Fruit fly (Drosophila melanogaster): Measurements from ENCODE around the gene CG14106.
A peak's percentile ranks its signal among the peaks of the same experiment; 100 is the strongest.

Gene CG14106

DNA sequence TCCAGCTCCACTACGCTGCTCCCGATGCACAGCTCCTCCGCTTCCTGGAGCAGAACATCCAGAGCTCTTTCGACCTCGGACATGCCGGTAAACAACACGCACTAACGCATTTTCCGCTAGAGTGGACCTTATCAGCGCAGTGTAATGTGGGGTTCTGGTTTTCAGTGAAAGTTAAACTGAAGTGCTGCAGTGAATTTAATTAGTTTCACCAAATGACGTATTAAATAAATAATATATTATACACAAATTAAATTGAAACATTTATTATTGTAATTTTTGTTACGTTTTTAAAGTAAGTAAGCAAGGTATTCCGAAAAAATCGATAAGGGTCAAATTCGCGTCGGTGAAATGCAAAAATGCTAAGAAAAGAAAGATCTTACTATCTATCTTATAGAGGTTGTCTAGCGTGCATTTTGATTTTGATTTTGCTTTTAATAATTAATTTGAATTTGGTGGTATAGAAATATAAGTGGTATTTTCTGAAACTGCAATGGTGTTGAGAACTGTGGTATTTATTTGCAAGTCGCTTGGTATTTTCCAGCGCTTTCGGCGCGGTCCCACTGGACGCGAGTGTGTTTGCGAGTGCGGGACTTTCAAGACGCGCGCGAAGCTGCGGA is 24.8 kb upstream of the CG14106 start, which contains the start of the genes JMJD7 and CG10738:
Gene JMJD7, minus strand, starts transcription at position 107 of the 617 bp plus-strand sequence.
Gene CG10738, plus strand, starts transcription at position 594 of the 617 bp plus-strand sequence.
- TF ChIP-seq CG8159 (tag; optimal IDR thresholded peaks at IDR 0.05) (peak; percentile 99), CG34367 (tag; optimal IDR thresholded peaks at IDR 0.05) (no peak), Pif1A (GFP tag; optimal IDR thresholded peaks at IDR 0.05) (peak; percentile 80), CG10348 (GFP tag; IDR thresholded peaks at IDR 0.05) (no peak), gl (tag; optimal IDR thresholded peaks at IDR 0.05) (no peak), CG17806 (tag; optimal IDR thresholded peaks at IDR 0.05) (peak; percentile 28), D1 (tag; optimal IDR thresholded peaks at IDR 0.05) (peak; percentile 22), Ets98B (GFP tag; IDR thresholded peaks at IDR 0.05) (peak; percentile 81), Pif1B (GFP tag; optimal IDR thresholded peaks at IDR 0.05) (peak; percentile 62), CG15710 (tag; optimal IDR thresholded peaks at IDR 0.05) (peak; percentile 18), rn (GFP tag; IDR thresholded peaks at IDR 0.05) (peak; percentile 52), CG9948 (tag; optimal IDR thresholded peaks at IDR 0.05) (peak; percentile 5), CG12605 (GFP tag; IDR thresholded peaks at IDR 0.05) (peak; percentile 79), CG32121 (GFP tag; IDR thresholded peaks at IDR 0.05) (peak; percentile 54), CG8301 (tag; optimal IDR thresholded peaks at IDR 0.05) (peak; percentile 57), CG4496 (GFP tag; IDR thresholded peaks at IDR 0.05) (peak; percentile 85), fd96Ca (GFP tag; IDR thresholded peaks at IDR 0.05) (peak; percentile 72; the same call in 2 of the 3 replicates), Snoo (tag; optimal IDR thresholded peaks at IDR 0.05) (peak; percentile 1), EcR (GFP tag; optimal IDR thresholded peaks at IDR 0.05) (no peak), CG13204 (GFP tag; optimal IDR thresholded peaks at IDR 0.05) (no peak), CG14655 (GFP tag; optimal IDR thresholded peaks at IDR 0.05) (peak; percentile 60)

dm6 chr3L:13442400-13442799 is 16.9 kb upstream of the CG14106 start, which contains the start of gene cmb:
cmb (plus strand) TSS chr3L:13442594.
- TF ChIP-seq fd96Ca (GFP tag; IDR thresholded peaks at IDR 0.05) (peak; percentile 93), Pif1B (GFP tag; optimal IDR thresholded peaks at IDR 0.05) (peak; percentile 84), CG34367 (tag; optimal IDR thresholded peaks at IDR 0.05) (peak; percentile 92), Pif1A (GFP tag; optimal IDR thresholded peaks at IDR 0.05) (peak; percentile 87), CG13204 (GFP tag; optimal IDR thresholded peaks at IDR 0.05) (peak; percentile 86), CG14655 (GFP tag; optimal IDR thresholded peaks at IDR 0.05) (peak; percentile 93), D1 (tag; optimal IDR thresholded peaks at IDR 0.05) (peak; percentile 62), EcR (GFP tag; optimal IDR thresholded peaks at IDR 0.05) (peak; percentile 23), CG8301 (tag; optimal IDR thresholded peaks at IDR 0.05) (peak; percentile 85), CG10348 (GFP tag; IDR thresholded peaks at IDR 0.05) (no peak), Ets98B (GFP tag; IDR thresholded peaks at IDR 0.05) (peak; percentile 93), CG15710 (tag; optimal IDR thresholded peaks at IDR 0.05) (peak; percentile 85), CG32121 (GFP tag; IDR thresholded peaks at IDR 0.05) (peak; percentile 93), CG12605 (GFP tag; IDR thresholded peaks at IDR 0.05) (peak; percentile 97), rn (GFP tag; IDR thresholded peaks at IDR 0.05) (peak; percentile 89), Snoo (tag; optimal IDR thresholded peaks at IDR 0.05) (peak; percentile 72), gl (tag; optimal IDR thresholded peaks at IDR 0.05) (peak; percentile 94), CG9948 (tag; optimal IDR thresholded peaks at IDR 0.05) (peak; percentile 80), CG8159 (tag; optimal IDR thresholded peaks at IDR 0.05) (peak; percentile 89), CG4496 (GFP tag; IDR thresholded peaks at IDR 0.05) (peak; percentile 97), CG17806 (tag; optimal IDR thresholded peaks at IDR 0.05) (peak; percentile 81)

dm6 chr3L:13440370-13440960 is 15.0 kb upstream of the CG14106 start, which contains the start of the genes CG10140 and CG14109:
CG10140 (minus strand) TSS chr3L:13440470.
CG14109 (plus strand) TSS chr3L:13440910.
- no peak for TF ChIP-seq CG15710 (tag; optimal IDR thresholded peaks at IDR 0.05)

- TF ChIP-seq D1 (tag; optimal IDR thresholded peaks at IDR 0.05) (no peak), CG14655 (GFP tag; optimal IDR thresholded peaks at IDR 0.05) (no peak), Ets98B (GFP tag; IDR thresholded peaks at IDR 0.05) (no peak), CG17806 (tag; optimal IDR thresholded peaks at IDR 0.05) (no peak), Snoo (tag; optimal IDR thresholded peaks at IDR 0.05) (no peak), CG15710 (tag; optimal IDR thresholded peaks at IDR 0.05) (no peak), CG10348 (GFP tag; IDR thresholded peaks at IDR 0.05) (no peak), CG13204 (GFP tag; optimal IDR thresholded peaks at IDR 0.05) (no peak), CG8301 (tag; optimal IDR thresholded peaks at IDR 0.05) (no peak), Pif1B (GFP tag; optimal IDR thresholded peaks at IDR 0.05) (no peak), gl (tag; optimal IDR thresholded peaks at IDR 0.05) (no peak), CG4496 (GFP tag; IDR thresholded peaks at IDR 0.05) (no peak), CG9948 (tag; optimal IDR thresholded peaks at IDR 0.05) (no peak), CG8159 (tag; optimal IDR thresholded peaks at IDR 0.05) (no peak), CG12605 (GFP tag; IDR thresholded peaks at IDR 0.05) (no peak)
Observed at dm6 chr3L:13437654-13438053, 12.2 kb upstream of the CG14106 start, which contains the start of gene CG10725. CG10725 (plus strand) TSS chr3L:13437954.

DNA sequence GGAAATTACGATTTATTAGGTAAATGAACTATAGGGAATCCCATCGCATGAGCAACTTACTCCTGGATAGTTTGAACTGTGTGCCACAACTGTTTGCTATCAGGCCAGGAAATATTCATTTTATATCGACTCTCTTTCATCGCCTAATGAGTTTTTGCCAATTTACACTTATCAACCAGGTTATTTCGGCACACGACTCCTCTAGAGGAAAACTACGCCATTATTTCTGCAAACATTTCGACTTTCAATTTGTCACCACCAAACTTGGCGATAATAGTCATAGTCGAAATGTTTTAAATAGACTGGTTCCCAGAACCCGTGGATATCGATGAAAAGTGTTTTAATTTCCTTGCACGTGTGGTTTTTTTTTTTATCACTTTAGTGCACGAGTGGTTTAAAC is 11.6 kb upstream of the CG14106 start, which contains the start of gene CG10154:
Gene CG10154, minus strand, starts transcription at position 101 of the 400 bp plus-strand sequence.
- TF ChIP-seq Snoo (tag; optimal IDR thresholded peaks at IDR 0.05), result no peak
